Worm (Caenorhabditis elegans) whole organism, young adult: ENCODE results near the gene nhr-67.

Source experiments
- B0261.1 ChIP-seq: sonication (generic microtip); optimal IDR thresholded peaks from 2 replicates; lab custom pipeline; 2016; ENCODE audit warnings: mild to moderate bottlenecking, missing genetic modification characterization, moderate library complexity, missing compliant biosample characterization
- B0336.3 ChIP-seq: fragments of 200-800 bp; sonication (Bioruptor generic); IDR thresholded peaks from 2 replicates; pipeline ENCODE4 v1.3.6; 2022; ENCODE audit warnings: missing genetic modification characterization, missing compliant biosample characterization
- D2030.7 ChIP-seq: fragments of 200-800 bp; sonication (Bioruptor generic); IDR thresholded peaks from 2 replicates; pipeline ENCODE4 v1.3.6; 2022; ENCODE audit warnings: missing genetic modification reagents, missing genetic modification characterization, missing compliant biosample characterization
- F49E8.2 ChIP-seq: sonication (generic microtip); optimal IDR thresholded peaks from 3 replicates; lab custom pipeline; 2017; ENCODE audit warnings: missing genetic modification characterization, mild to moderate bottlenecking, missing compliant biosample characterization, antibody characterized with exemption, moderate library complexity; ENCODE audit not compliant: insufficient read depth
- F55B11.4 ChIP-seq: sonication (generic microtip); optimal IDR thresholded peaks from 2 replicates; lab custom pipeline; 2016; ENCODE audit warnings: missing compliant biosample characterization, missing genetic modification characterization, borderline replicate concordance; ENCODE audit not compliant: insufficient read depth
- K11D2.4 ChIP-seq: fragments of 200-800 bp; sonication (Bioruptor generic); IDR thresholded peaks from 2 replicates; pipeline ENCODE4 v1.3.6; 2022; ENCODE audit warnings: missing genetic modification reagents, missing genetic modification characterization, missing compliant biosample characterization
- Y53F4B.3 ChIP-seq: fragments of 200-800 bp; sonication (Bioruptor generic); IDR thresholded peaks from 2 replicates; pipeline ENCODE4 v1.3.6; 2022; ENCODE audit warnings: missing genetic modification reagents, missing genetic modification characterization, missing compliant biosample characterization
- Y79H2A.3 ChIP-seq: fragments of 200-800 bp; sonication (Bioruptor generic); conservative IDR thresholded peaks from 2 replicates; pipeline ENCODE4 v1.3.6; 2022; ENCODE audit warnings: missing genetic modification reagents, missing genetic modification characterization, missing compliant biosample characterization
- Y95B8A.8 ChIP-seq: fragments of 200-800 bp; sonication (Bioruptor generic); IDR thresholded peaks from 2 replicates; pipeline ENCODE4 v1.3.6; 2022; ENCODE audit warnings: missing genetic modification reagents, missing genetic modification characterization, missing compliant biosample characterization
- akir-1 ChIP-seq: fragments of 200-800 bp; sonication (Bioruptor generic); optimal IDR thresholded peaks from 2 replicates; lab custom pipeline; 2018; ENCODE audit warnings: mild to moderate bottlenecking, missing genetic modification characterization, moderate library complexity, missing compliant biosample characterization
- ama-1 ChIP-seq, 3 experiments: fragments of 150-350 bp in 1 of 3; sonication (generic microtip) in 2 of 3; optimal IDR thresholded peaks; 2 replicates each; lab custom pipeline; 2014 to 2018; ENCODE audit warnings: missing biosample characterization in 2 of 3, missing genetic modification characterization in 2 of 3, missing genetic modification reagents in 2 of 3
- aptf-2 ChIP-seq: fragments of 200-800 bp; sonication (Bioruptor generic); conservative IDR thresholded peaks from 2 replicates; pipeline ENCODE4 v1.3.6; 2022; ENCODE audit warnings: missing genetic modification reagents, missing genetic modification characterization, missing compliant biosample characterization
- aptf-3 ChIP-seq: fragments of 200-800 bp; sonication (Bioruptor generic); IDR thresholded peaks from 2 replicates; pipeline ENCODE4 v1.3.6; 2022; ENCODE audit warnings: missing genetic modification characterization, missing compliant biosample characterization
- attf-5 ChIP-seq: fragments of 200-800 bp; sonication (Bioruptor generic); optimal IDR thresholded peaks from 2 replicates; lab custom pipeline; 2018; ENCODE audit warnings: mild to moderate bottlenecking, missing genetic modification characterization, missing compliant biosample characterization
- bed-1 ChIP-seq: fragments of 200-800 bp; sonication (Bioruptor generic); IDR thresholded peaks from 2 replicates; pipeline ENCODE4 v1.3.6; 2022; ENCODE audit warnings: missing genetic modification reagents, missing genetic modification characterization, missing compliant biosample characterization
- bed-2 ChIP-seq: fragments of 200-800 bp; sonication (Bioruptor generic); IDR thresholded peaks from 2 replicates; pipeline ENCODE4 v1.3.6; 2022; ENCODE audit warnings: missing genetic modification reagents, missing genetic modification characterization, missing compliant biosample characterization
- ccch-3 ChIP-seq: fragments of 200-800 bp; sonication (Bioruptor generic); optimal IDR thresholded peaks from 2 replicates; lab custom pipeline; 2018; ENCODE audit warnings: mild to moderate bottlenecking, missing genetic modification characterization, missing compliant biosample characterization
- cebp-1 ChIP-seq, 2 experiments: fragments of 200-800 bp in 1 of 2; sonication (Bioruptor generic) in 1 of 2; sonication (generic microtip) in 1 of 2; IDR thresholded peaks in 1 of 2; optimal IDR thresholded peaks in 1 of 2; 2 replicates each; pipeline versions ENCODE4 v1.3.6 to Lab custom; 2017 to 2022; ENCODE audit warnings: missing compliant biosample characterization in 2 of 2, missing genetic modification characterization in 2 of 2, mild to moderate bottlenecking in 1 of 2, missing genetic modification reagents in 1 of 2, moderate library complexity in 1 of 2
- cebp-2 ChIP-seq: fragments of 200-800 bp; sonication (Bioruptor generic); IDR thresholded peaks from 2 replicates; pipeline ENCODE4 v1.3.6; 2022; ENCODE audit warnings: missing genetic modification characterization, missing compliant biosample characterization
- ceh-79 ChIP-seq: sonication (generic microtip); optimal IDR thresholded peaks from 2 replicates; lab custom pipeline; 2017; ENCODE audit warnings: mild to moderate bottlenecking, missing genetic modification characterization, missing compliant biosample characterization
- ceh-91 ChIP-seq: fragments of 200-800 bp; sonication (Bioruptor generic); IDR thresholded peaks from 2 replicates; pipeline ENCODE4 v1.3.6; 2022; ENCODE audit warnings: missing genetic modification reagents, missing genetic modification characterization, missing compliant biosample characterization
- dox-1 ChIP-seq: fragments of 200-800 bp; sonication (Bioruptor generic); IDR thresholded peaks from 2 replicates; pipeline ENCODE4 v1.3.6; 2022; ENCODE audit warnings: missing genetic modification reagents, missing genetic modification characterization, missing compliant biosample characterization
- egl-44 ChIP-seq: fragments of 200-800 bp; sonication (Bioruptor generic); IDR thresholded peaks from 2 replicates; pipeline ENCODE4 v1.3.6; 2022; ENCODE audit warnings: missing genetic modification reagents, missing genetic modification characterization, missing compliant biosample characterization
- egrh-3 ChIP-seq: fragments of 200-800 bp; sonication (Bioruptor generic); IDR thresholded peaks from 2 replicates; pipeline ENCODE4 v1.3.6; 2022; ENCODE audit warnings: missing genetic modification reagents, missing genetic modification characterization, missing compliant biosample characterization
- ets-4 ChIP-seq: fragments of 200-800 bp; sonication (Bioruptor generic); optimal IDR thresholded peaks from 2 replicates; lab custom pipeline; 2018; ENCODE audit warnings: mild to moderate bottlenecking, missing genetic modification characterization, missing compliant biosample characterization
- lag-1 ChIP-seq: fragments of 200-800 bp; sonication (Bioruptor generic); IDR thresholded peaks from 2 replicates; pipeline ENCODE4 v1.3.6; 2022; ENCODE audit warnings: missing genetic modification reagents, missing genetic modification characterization, missing compliant biosample characterization
- lin-35 ChIP-seq, 3 experiments: fragments of 150-350 bp in 2 of 3; sonication (generic microtip) in 1 of 3; optimal IDR thresholded peaks; 2 replicates each; lab custom pipeline; 2014 to 2018; ENCODE audit warnings: missing biosample characterization in 3 of 3, missing genetic modification characterization in 3 of 3, missing genetic modification reagents in 3 of 3
- lin-54 ChIP-seq: fragments of 200-800 bp; sonication (Bioruptor generic); optimal IDR thresholded peaks from 2 replicates; lab custom pipeline; 2018; ENCODE audit warnings: mild to moderate bottlenecking, missing genetic modification characterization, missing compliant biosample characterization
- madf-6 ChIP-seq: fragments of 200-800 bp; sonication (Bioruptor generic); IDR thresholded peaks from 2 replicates; pipeline ENCODE4 v1.3.6; 2022; ENCODE audit warnings: missing genetic modification reagents, missing genetic modification characterization, missing compliant biosample characterization
- madf-8 ChIP-seq: fragments of 200-800 bp; sonication (Bioruptor generic); conservative IDR thresholded peaks from 2 replicates; pipeline ENCODE4 v1.3.6; 2022; ENCODE audit warnings: missing genetic modification reagents, missing genetic modification characterization, missing compliant biosample characterization
- mxl-1 ChIP-seq: sonication (generic microtip); optimal IDR thresholded peaks from 2 replicates; lab custom pipeline; 2016; ENCODE audit warnings: missing genetic modification characterization, missing compliant biosample characterization
- nhr-120 ChIP-seq: fragments of 200-800 bp; sonication (Bioruptor generic); IDR thresholded peaks from 2 replicates; pipeline ENCODE4 v1.3.6; 2022; ENCODE audit warnings: missing genetic modification characterization, missing compliant biosample characterization
- nhr-27 ChIP-seq: fragments of 200-800 bp; sonication (Bioruptor generic); optimal IDR thresholded peaks from 2 replicates; lab custom pipeline; 2018; ENCODE audit warnings: mild to moderate bottlenecking, missing genetic modification characterization, moderate library complexity, missing compliant biosample characterization
- nhr-80 ChIP-seq: sonication (generic microtip); optimal IDR thresholded peaks from 2 replicates; lab custom pipeline; 2016; ENCODE audit warnings: missing genetic modification characterization, missing compliant biosample characterization
- pbrm-1 ChIP-seq: fragments of 200-800 bp; sonication (Bioruptor generic); IDR thresholded peaks from 2 replicates; pipeline ENCODE4 v1.3.6; 2022; ENCODE audit warnings: missing genetic modification reagents, missing genetic modification characterization, missing compliant biosample characterization
- rcor-1 ChIP-seq: fragments of 200-800 bp; sonication (Bioruptor generic); IDR thresholded peaks from 2 replicates; pipeline ENCODE4 v1.3.6; 2022; ENCODE audit warnings: missing genetic modification reagents, missing genetic modification characterization, missing compliant biosample characterization
- snpc-3.4 ChIP-seq: sonication (generic microtip); optimal IDR thresholded peaks from 2 replicates; lab custom pipeline; 2017; ENCODE audit warnings: missing genetic modification characterization, mild to moderate bottlenecking, missing compliant biosample characterization, antibody characterized with exemption, moderate library complexity, missing genotype, missing genetic modification reagents
- sptf-2 ChIP-seq: fragments of 200-800 bp; sonication (Bioruptor generic); optimal IDR thresholded peaks from 2 replicates; lab custom pipeline; 2018; ENCODE audit warnings: mild to moderate bottlenecking, missing genetic modification characterization, missing compliant biosample characterization
- tbp1 ChIP-seq: fragments of 200-800 bp; sonication (Bioruptor generic); optimal IDR thresholded peaks from 2 replicates; lab custom pipeline; 2018; ENCODE audit warnings: mild to moderate bottlenecking, missing genetic modification characterization, missing compliant biosample characterization
- tbx-9 ChIP-seq: sonication (generic microtip); optimal IDR thresholded peaks from 2 replicates; lab custom pipeline; 2016; ENCODE audit warnings: borderline replicate concordance, missing genetic modification characterization, inconsistent platforms, missing compliant biosample characterization
- unc-130 ChIP-seq: sonication (generic microtip); optimal IDR thresholded peaks from 2 replicates; lab custom pipeline; 2016; ENCODE audit warnings: missing genetic modification reagents, missing genetic modification characterization, missing compliant biosample characterization
- ztf-22 ChIP-seq: fragments of 200-800 bp; sonication (Bioruptor generic); optimal IDR thresholded peaks from 2 replicates; lab custom pipeline; 2018; ENCODE audit warnings: mild to moderate bottlenecking, missing genetic modification characterization, moderate library complexity, missing compliant biosample characterization
- ztf-28 ChIP-seq: fragments of 200-800 bp; sonication (Bioruptor generic); IDR thresholded peaks from 2 replicates; pipeline ENCODE4 v1.3.6; 2022; ENCODE audit warnings: missing genetic modification reagents, missing genetic modification characterization, missing compliant biosample characterization
- ztf-6 ChIP-seq: fragments of 200-800 bp; sonication (Bioruptor generic); IDR thresholded peaks from 2 replicates; pipeline ENCODE4 v1.3.6; 2022; ENCODE audit warnings: missing genetic modification reagents, missing genetic modification characterization, missing compliant biosample characterization

The nhr-67 gene

DNA sequence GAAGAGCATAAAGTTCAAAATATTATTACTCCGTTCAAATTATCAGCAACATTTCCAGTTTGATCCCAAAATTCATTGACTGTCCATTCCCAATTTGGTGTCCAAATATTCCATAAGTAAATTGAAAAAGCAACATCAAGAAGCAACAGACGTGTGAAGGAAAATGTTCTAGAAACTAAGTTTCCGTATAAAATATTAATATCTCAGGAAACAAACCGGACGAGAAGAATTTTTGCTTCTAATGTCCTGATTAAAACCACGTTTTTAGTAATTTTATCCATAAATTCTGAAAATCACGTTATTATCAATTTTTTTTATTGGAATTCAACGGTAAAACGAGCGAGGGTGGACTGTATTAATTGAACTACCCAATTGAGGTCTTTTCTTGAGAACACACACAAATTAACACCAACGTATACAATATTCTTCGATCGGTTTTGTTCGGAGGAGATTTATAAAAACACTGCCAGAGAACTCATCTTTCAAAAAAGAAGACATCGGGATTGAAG, 22.5 kb upstream of the nhr-67 start, which contains the start of gene pigq-1 (continued):
- TF ChIP-seq lin-35 (GFP tag; optimal IDR thresholded peaks at IDR 0.05; lab: Kevin White, UChicago): peak in 2 of 3 experiments; percentile 23 to 58
- TF ChIP-seq ztf-6 (GFP tag; lab: Robert Waterston, UW): no peak
- TF ChIP-seq sptf-2 (GFP tag; lab: Kevin White, UChicago): no peak
- TF ChIP-seq nhr-80 (tag; lab: Kevin White, UChicago): no peak
- no peak for TF ChIP-seq cebp-2
- no peak for TF ChIP-seq cebp-1 (GFP tag; IDR thresholded peaks at IDR 0.05; lab: Robert Waterston, UW)
- TF ChIP-seq cebp-1 (tag; optimal IDR thresholded peaks at IDR 0.05; lab: Kevin White, UChicago): peak; percentile 35
- TF ChIP-seq bed-1 (GFP tag; lab: Robert Waterston, UW): no peak
- peak; percentile 30 for TF ChIP-seq nhr-27 (tag; lab: Kevin White, UChicago)
- peak; percentile 66 for TF ChIP-seq madf-6 (GFP tag; lab: Robert Waterston, UW)
- no peak for TF ChIP-seq ceh-91 (GFP tag; lab: Robert Waterston, UW)
- TF ChIP-seq B0336.3 (GFP tag; lab: Robert Waterston, UW): peak; percentile 81; the same call in 1 of the 2 replicates
- no peak for TF ChIP-seq lin-54
- TF ChIP-seq, all 124 proteins: peak for 51

DNA sequence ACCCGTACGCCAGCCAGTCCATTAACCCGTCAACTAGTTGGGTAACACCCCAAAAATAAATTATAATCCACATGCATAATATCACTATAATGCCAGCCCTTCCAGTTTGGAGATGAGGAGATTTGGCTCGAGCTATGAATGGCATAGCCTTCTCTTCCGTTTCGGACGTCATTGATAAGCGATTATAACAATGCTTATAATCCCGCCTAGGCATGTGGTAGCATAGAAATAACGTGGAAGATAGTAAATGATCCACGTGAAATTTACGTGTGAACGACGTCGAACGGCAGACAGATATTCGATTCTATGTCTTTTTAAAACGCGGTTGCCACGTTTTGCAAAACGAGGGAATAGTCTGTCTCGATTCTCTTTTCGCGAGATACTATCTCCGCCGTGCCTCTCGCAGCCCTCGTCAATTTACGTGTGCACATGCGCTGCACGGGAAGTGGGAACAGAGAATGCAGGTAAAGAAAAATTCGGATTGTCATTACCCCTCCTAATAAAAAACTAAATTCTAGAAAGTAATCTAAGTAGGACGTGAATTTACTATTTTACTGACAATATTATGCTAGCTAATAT, 20.7 kb upstream of the nhr-67 start:
- no peak for TF ChIP-seq Y53F4B.3 (GFP tag; lab: Robert Waterston, UW)
- 0 out of 2 replicates have a peak, but pooled peaks have one; percentile 8 for TF ChIP-seq Y95B8A.8
- TF ChIP-seq F55B11.4 (tag; lab: Kevin White, UChicago): no peak
- TF ChIP-seq dox-1 (GFP tag; lab: Robert Waterston, UW): peak; percentile 31; the same call in 1 of the 2 replicates
- no peak for TF ChIP-seq ztf-28
- no peak for TF ChIP-seq F49E8.2 (tag; lab: Kevin White, UChicago)
- TF ChIP-seq lin-35 (GFP tag; optimal IDR thresholded peaks at IDR 0.05; lab: Kevin White, UChicago): no peak
- 0 out of 2 replicates have a peak, but pooled peaks have one; percentile 22 for TF ChIP-seq madf-6 (GFP tag; lab: Robert Waterston, UW)
- no peak for TF ChIP-seq tbx-9 (tag; lab: Kevin White, UChicago)
- TF ChIP-seq lag-1 (GFP tag; lab: Robert Waterston, UW): no peak
- TF ChIP-seq ccch-3 (GFP tag; lab: Kevin White, UChicago): no peak
- TF ChIP-seq egl-44: no peak
- no peak for TF ChIP-seq rcor-1 (GFP tag; lab: Robert Waterston, UW)
- peak; percentile 47 for TF ChIP-seq attf-5
- no peak for TF ChIP-seq D2030.7
- peak; percentile 11 for TF ChIP-seq tbp1
- no peak for TF ChIP-seq cebp-1 (GFP tag; IDR thresholded peaks at IDR 0.05; lab: Robert Waterston, UW)
- peak; percentile 15 for TF ChIP-seq cebp-1 (tag; optimal IDR thresholded peaks at IDR 0.05; lab: Kevin White, UChicago)
- no peak for TF ChIP-seq egrh-3 (GFP tag; lab: Robert Waterston, UW)
- no peak for TF ChIP-seq bed-1 (GFP tag; lab: Robert Waterston, UW)
- no peak for TF ChIP-seq K11D2.4 (GFP tag; lab: Robert Waterston, UW)
- no peak for TF ChIP-seq B0261.1 (tag; lab: Kevin White, UChicago)
- TF ChIP-seq aptf-2 (GFP tag; lab: Robert Waterston, UW): no peak
- no peak for TF ChIP-seq nhr-120
- 0 out of 2 replicates have a peak, but pooled peaks have one; percentile 46 for TF ChIP-seq pbrm-1 (GFP tag; lab: Robert Waterston, UW)
- TF ChIP-seq bed-2 (GFP tag; lab: Robert Waterston, UW): no peak
- no peak for TF ChIP-seq ets-4
- TF ChIP-seq snpc-3.4 (tag; lab: Kevin White, UChicago): no peak
- no peak for TF ChIP-seq ztf-22 (GFP tag; lab: Kevin White, UChicago)
- no peak for TF ChIP-seq ceh-79 (tag; lab: Kevin White, UChicago)
- no peak for TF ChIP-seq akir-1 (GFP tag; lab: Kevin White, UChicago)
- no peak for TF ChIP-seq aptf-3 (GFP tag; lab: Robert Waterston, UW)
- no peak for TF ChIP-seq ama-1 (optimal IDR thresholded peaks at IDR 0.05; lab: Kevin White, UChicago)
- TF ChIP-seq ama-1 (GFP tag; optimal IDR thresholded peaks at IDR 0.05; lab: Kevin White, UChicago): no peak
- TF ChIP-seq madf-8 (GFP tag; lab: Robert Waterston, UW): no peak
- no peak for TF ChIP-seq Y79H2A.3
- no peak for TF ChIP-seq mxl-1
- no peak for TF ChIP-seq unc-130
